Fruit fly (Drosophila melanogaster): ENCODE data around the gene Dhfr.

Dhfr gene

dm6 chr3R:16448378-16449134 lies 32.4 kb upstream of the Dhfr start (continued):
- TF ChIP-seq Max (GFP tag; optimal IDR thresholded peaks at IDR 0.05): no peak
- TF ChIP-seq CG1233 (GFP tag; optimal IDR thresholded peaks at IDR 0.05): peak; percentile 14
- peak; percentile 51 for TF ChIP-seq CG10209 (GFP tag; optimal IDR thresholded peaks at IDR 0.05)
- TF ChIP-seq MTF-1 (GFP tag; optimal IDR thresholded peaks at IDR 0.05; ENCODE audit: borderline replicate concordance): peak; percentile 76
- peak; percentile 58 for TF ChIP-seq CG3847 (GFP tag; IDR thresholded peaks at IDR 0.05)
- no peak for TF ChIP-seq Hey (tag; optimal IDR thresholded peaks at IDR 0.05)
- TF ChIP-seq gt (GFP tag; IDR thresholded peaks at IDR 0.05): peak; percentile 76
- TF ChIP-seq Eip74EF (GFP tag; optimal IDR thresholded peaks at IDR 0.05): peak in 1 of 2 experiments; percentile 34
- peak; percentile 82 for TF ChIP-seq ase (GFP tag; IDR thresholded peaks at IDR 0.05)
- TF ChIP-seq Mes4 (GFP tag; optimal IDR thresholded peaks at IDR 0.05): peak; percentile 48
- peak; percentile 67 for TF ChIP-seq az2 (GFP tag; optimal IDR thresholded peaks at IDR 0.05)
- peak; percentile 82 for TF ChIP-seq CG8388 (GFP tag; optimal IDR thresholded peaks at IDR 0.05)
- TF ChIP-seq tap (tag; optimal IDR thresholded peaks at IDR 0.05): peak; percentile 79
- peak; percentile 82 for TF ChIP-seq ap (GFP tag; IDR thresholded peaks at IDR 0.05)
- TF ChIP-seq ash1 (GFP tag; optimal IDR thresholded peaks at IDR 0.05): no peak
- peak; percentile 50 for TF ChIP-seq zen (tag; optimal IDR thresholded peaks at IDR 0.05)
- TF ChIP-seq dm (GFP tag; optimal IDR thresholded peaks at IDR 0.05): peak; percentile 58
- no peak for TF ChIP-seq gcm2 (GFP tag; optimal IDR thresholded peaks at IDR 0.05)
- TF ChIP-seq CG4282 (GFP tag; optimal IDR thresholded peaks at IDR 0.05): peak; percentile 45
- peak; percentile 73 for TF ChIP-seq cas (GFP tag; IDR thresholded peaks at IDR 0.05)
- TF ChIP-seq H2.0 (GFP tag; IDR thresholded peaks at IDR 0.05): peak; percentile 87
- peak; percentile 10 for TF ChIP-seq CG12236 (GFP tag; optimal IDR thresholded peaks at IDR 0.05)
- peak; percentile 48 for TF ChIP-seq CG18599 (GFP tag; optimal IDR thresholded peaks at IDR 0.05)
- no peak for TF ChIP-seq Adf1 (GFP tag; IDR thresholded peaks at IDR 0.05)
- peak; percentile 24 for TF ChIP-seq CG10565 (GFP tag; optimal IDR thresholded peaks at IDR 0.05)
- no peak for TF ChIP-seq vnd (GFP tag; IDR thresholded peaks at IDR 0.05; ENCODE audit: partially characterized antibody)
- TF ChIP-seq unc-4 (GFP tag; IDR thresholded peaks at IDR 0.05; ENCODE audit: partially characterized antibody): no peak
- TF ChIP-seq ssp (GFP tag; IDR thresholded peaks at IDR 0.05): peak; percentile 28
- TF ChIP-seq E2f1 (GFP tag; IDR thresholded peaks at IDR 0.05): peak; percentile 81
- no peak for TF ChIP-seq CG2116 (GFP tag; optimal IDR thresholded peaks at IDR 0.05)
- TF ChIP-seq sd (tag; optimal IDR thresholded peaks at IDR 0.05): peak; percentile 59
- TF ChIP-seq CG7839 (tag; optimal IDR thresholded peaks at IDR 0.05): peak; percentile 52
- no peak for TF ChIP-seq CG13894 (tag; optimal IDR thresholded peaks at IDR 0.05)
- no peak for TF ChIP-seq Hmx (GFP tag; optimal IDR thresholded peaks at IDR 0.05)
- TF ChIP-seq CG17186 (GFP tag; optimal IDR thresholded peaks at IDR 0.05): peak; percentile 66
- TF ChIP-seq nmo (GFP tag; optimal IDR thresholded peaks at IDR 0.05): peak; percentile 65
- TF ChIP-seq CG17359 (tag; optimal IDR thresholded peaks at IDR 0.05): peak; percentile 85
- peak; percentile 56 for TF ChIP-seq CG15269 (tag; optimal IDR thresholded peaks at IDR 0.05)
- TF ChIP-seq tx (GFP tag; optimal IDR thresholded peaks at IDR 0.05): peak; percentile 56
- TF ChIP-seq dati (GFP tag; IDR thresholded peaks at IDR 0.05): peak; percentile 87
- peak; percentile 59 for TF ChIP-seq dmrt99B (tag; optimal IDR thresholded peaks at IDR 0.05)
- peak; percentile 49 for TF ChIP-seq CG10267 (tag; optimal IDR thresholded peaks at IDR 0.05)
- TF ChIP-seq CG18764 (GFP tag; optimal IDR thresholded peaks at IDR 0.05): peak; percentile 58
- peak; percentile 52; the same call in 1 of the 3 replicates for TF ChIP-seq C15 (GFP tag; IDR thresholded peaks at IDR 0.05)
- no peak for TF ChIP-seq lola (GFP tag; optimal IDR thresholded peaks at IDR 0.05)
- TF ChIP-seq CG6254 (GFP tag; optimal IDR thresholded peaks at IDR 0.05): peak; percentile 79
- TF ChIP-seq ara (GFP tag; IDR thresholded peaks at IDR 0.05): peak; percentile 93
- no peak for TF ChIP-seq Stat92E (GFP tag; optimal IDR thresholded peaks at IDR 0.05)
